Worm (Caenorhabditis elegans): ENCODE measurements around the gene F43H9.4.

ce11 chrV:7980370-7980987 lies 46.0 kb upstream of the F43H9.4 start:
- TF ChIP-seq hmg-20 (GFP tag; IDR thresholded peaks at IDR 0.05) (no peak), unc-62 (GFP tag; optimal IDR thresholded peaks at IDR 0.05) (no peak), tlf-1 (GFP tag; optimal IDR thresholded peaks at IDR 0.05) (no peak), dox-1 (GFP tag; IDR thresholded peaks at IDR 0.05) (no peak), ets-4 (GFP tag; optimal IDR thresholded peaks at IDR 0.05) (no peak), ztf-28 (GFP tag; IDR thresholded peaks at IDR 0.05) (no peak), nhr-27 (tag; optimal IDR thresholded peaks at IDR 0.05) (no peak), K11D2.4 (GFP tag; IDR thresholded peaks at IDR 0.05) (no peak), xnd-1 (tag; optimal IDR thresholded peaks at IDR 0.05) (no peak)
